Fruit fly (Drosophila melanogaster) whole organism, wandering third instar larva: ENCODE results near the gene CG1999.

Experiments used
- Abd-B ChIP-seq: fragments of >200 bp; optimal IDR thresholded peaks from 2 replicates; lab custom pipeline; 2017; ENCODE audit warnings: missing biosample characterization, missing genetic modification characterization
- CG9705 ChIP-seq: fragments of 200-800 bp; sonication (Bioruptor generic); optimal IDR thresholded peaks from 2 replicates; lab custom pipeline; 2018; ENCODE audit warnings: missing biosample characterization, mild to moderate bottlenecking, missing genetic modification characterization
- CrebA ChIP-seq: fragments of 200-800 bp; sonication (Bioruptor generic); optimal IDR thresholded peaks from 2 replicates; lab custom pipeline; 2016; ENCODE audit warnings: missing biosample characterization, mild to moderate bottlenecking, missing genetic modification characterization, borderline replicate concordance
- Dfd ChIP-seq: fragments of >200 bp; optimal IDR thresholded peaks from 2 replicates; lab custom pipeline; 2017; ENCODE audit warnings: missing biosample characterization, missing genetic modification characterization
- GATAd ChIP-seq: sonication (Bioruptor generic); optimal IDR thresholded peaks from 2 replicates; lab custom pipeline; 2016; ENCODE audit warnings: missing biosample characterization, missing genetic modification characterization
- HLH106 ChIP-seq: fragments of 200-800 bp; optimal IDR thresholded peaks from 3 replicates; lab custom pipeline; 2019; ENCODE audit warnings: missing biosample characterization, mild to moderate bottlenecking, missing genetic modification characterization, moderate library complexity
- Hnf4 ChIP-seq: fragments of 200-800 bp; sonication (Bioruptor generic); optimal IDR thresholded peaks from 2 replicates; lab custom pipeline; 2016; ENCODE audit warnings: missing biosample characterization, mild to moderate bottlenecking, missing genetic modification characterization
- Hr78 ChIP-seq: fragments of >200 bp; optimal IDR thresholded peaks from 2 replicates; lab custom pipeline; 2017; ENCODE audit warnings: missing biosample characterization, missing genetic modification characterization
- Hr83 ChIP-seq: fragments of 200-300 bp; sonication (Bioruptor generic); optimal IDR thresholded peaks from 2 replicates; lab custom pipeline; 2016; ENCODE audit warnings: missing biosample characterization, mild to moderate bottlenecking, missing genetic modification characterization, moderate library complexity; ENCODE audit not compliant: poor library complexity, severe bottlenecking
- Jra ChIP-seq: sonication (Bioruptor generic); optimal IDR thresholded peaks from 2 replicates; lab custom pipeline; 2016; ENCODE audit warnings: missing biosample characterization, missing genetic modification characterization
- Mio ChIP-seq: sonication (Bioruptor generic); optimal IDR thresholded peaks from 2 replicates; lab custom pipeline; 2016; ENCODE audit warnings: missing biosample characterization, missing genetic modification characterization
- Myc ChIP-seq: fragments of >200 bp; optimal IDR thresholded peaks from 2 replicates; lab custom pipeline; 2017
- N ChIP-seq: fragments of >200 bp; optimal IDR thresholded peaks from 2 replicates; lab custom pipeline; 2018; ENCODE audit warnings: missing biosample characterization, missing external identifiers, missing genetic modification characterization
- Rel ChIP-seq, 2 experiments: fragments of 200-800 bp; sonication (Bioruptor generic) in 1 of 2; optimal IDR thresholded peaks; 2 replicates in 1 of 2; 3 replicates in 1 of 2; lab custom pipeline; 2016 to 2019; ENCODE audit warnings: mild to moderate bottlenecking in 2 of 2, missing biosample characterization in 2 of 2, missing genetic modification characterization in 2 of 2, moderate library complexity in 1 of 2
- Sp1 ChIP-seq: fragments of 200-800 bp; sonication (Bioruptor generic); optimal IDR thresholded peaks from 3 replicates; lab custom pipeline; 2019; ENCODE audit warnings: missing biosample characterization, mild to moderate bottlenecking, missing genetic modification characterization, moderate library complexity
- Vsx2 ChIP-seq: fragments of 200-300, 225-300 bp; sonication (Bioruptor generic); optimal IDR thresholded peaks from 2 replicates; lab custom pipeline; 2018; ENCODE audit warnings: missing biosample characterization, missing genetic modification characterization; ENCODE audit not compliant: partially characterized antibody
- br ChIP-seq: fragments of 200-800 bp; sonication (Bioruptor generic); optimal IDR thresholded peaks from 2 replicates; lab custom pipeline; 2016; ENCODE audit warnings: missing biosample characterization, missing genetic modification characterization
- brk ChIP-seq: fragments of 200-800 bp; sonication (Bioruptor generic); optimal IDR thresholded peaks from 2 replicates; lab custom pipeline; 2016; ENCODE audit warnings: missing biosample characterization, mild to moderate bottlenecking, missing genetic modification characterization
- dl ChIP-seq, 2 experiments: fragments of 175-275, 200-275 bp in 1 of 2; fragments of 200-275 bp in 1 of 2; sonication (Bioruptor generic); optimal IDR thresholded peaks; lab custom pipeline; 2018; ENCODE audit warnings: mild to moderate bottlenecking in 2 of 2, missing biosample characterization in 2 of 2, missing genetic modification characterization in 2 of 2, moderate library complexity in 2 of 2; ENCODE audit not compliant: partially characterized antibody in 2 of 2, insufficient read depth in 1 of 2
- dmrt93B ChIP-seq: fragments of 200-800 bp; sonication (Bioruptor generic); optimal IDR thresholded peaks from 2 replicates; lab custom pipeline; 2018; ENCODE audit warnings: missing biosample characterization, mild to moderate bottlenecking, missing genetic modification characterization
- dsf ChIP-seq: sonication (Bioruptor generic); optimal IDR thresholded peaks from 2 replicates; lab custom pipeline; 2016; ENCODE audit warnings: missing biosample characterization, missing genetic modification characterization, borderline replicate concordance
- ey ChIP-seq: fragments of 200-800 bp; sonication (Bioruptor generic); optimal IDR thresholded peaks from 2 replicates; lab custom pipeline; 2016; ENCODE audit warnings: missing biosample characterization, missing genetic modification characterization
- foxo ChIP-seq, 2 experiments: fragments of 200-800 bp; sonication (Bioruptor generic); optimal IDR thresholded peaks; 2 replicates in 1 of 2; 3 replicates in 1 of 2; lab custom pipeline; 2016 to 2017; ENCODE audit warnings: missing biosample characterization in 2 of 2, missing genetic modification characterization in 2 of 2
- fru ChIP-seq: fragments of 200-800 bp; sonication (Bioruptor generic); optimal IDR thresholded peaks from 3 replicates; lab custom pipeline; 2016; ENCODE audit warnings: missing biosample characterization, mild to moderate bottlenecking, missing genetic modification characterization
- h ChIP-seq: fragments of 200-800 bp; sonication (Bioruptor generic); optimal IDR thresholded peaks from 3 replicates; lab custom pipeline; 2016; ENCODE audit warnings: missing biosample characterization, mild to moderate bottlenecking, missing genetic modification characterization
- pan ChIP-seq: fragments of >200 bp; optimal IDR thresholded peaks from 2 replicates; lab custom pipeline; 2017
- psq ChIP-seq: fragments of 200-800 bp; sonication (Bioruptor generic); optimal IDR thresholded peaks from 3 replicates; lab custom pipeline; 2017; ENCODE audit warnings: missing biosample characterization, mild to moderate bottlenecking, missing genetic modification characterization, moderate library complexity
- sage ChIP-seq: fragments of 200-800 bp; sonication (Bioruptor generic); optimal IDR thresholded peaks from 2 replicates; lab custom pipeline; 2016; ENCODE audit warnings: missing biosample characterization, mild to moderate bottlenecking, missing genetic modification characterization
- sv ChIP-seq: fragments of 200-800 bp; sonication (Bioruptor generic); optimal IDR thresholded peaks from 3 replicates; lab custom pipeline; 2016; ENCODE audit warnings: missing biosample characterization, missing genetic modification characterization
- woc ChIP-seq: sonication (Bioruptor generic); optimal IDR thresholded peaks from 2 replicates; lab custom pipeline; 2016; ENCODE audit warnings: missing biosample characterization, mild to moderate bottlenecking, missing genetic modification characterization

CG1999 gene

DNA sequence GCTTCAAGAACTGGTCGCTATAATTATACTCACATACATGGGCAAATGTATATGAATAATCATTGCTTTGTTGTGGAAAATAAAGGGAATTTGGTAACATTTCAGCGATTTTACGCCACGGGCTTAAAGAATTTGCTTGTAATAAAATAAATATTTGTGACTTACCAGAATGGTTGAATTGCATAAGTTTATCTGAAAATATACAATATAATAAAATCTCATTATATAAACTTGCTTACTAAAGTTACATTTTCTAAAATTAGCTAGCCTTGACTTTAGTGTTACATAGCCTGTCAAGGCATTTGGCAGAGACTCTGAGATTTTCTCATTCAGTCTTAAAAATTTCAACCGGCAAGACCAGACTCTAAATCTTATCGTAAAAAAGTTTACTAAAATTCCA lies at the start of gene CG1999:
TSS of gene CG1999 (plus strand) at position 301 of the 400 bp plus-strand sequence.
- TF ChIP-seq Vsx2 (GFP tag; lab: Kevin White, UChicago) = no peak
- no peak for TF ChIP-seq sv (GFP tag; lab: Kevin White, UChicago)
- TF ChIP-seq pan (lab: Kevin White, UChicago) = no peak
- no peak for TF ChIP-seq dsf
- no peak for TF ChIP-seq brk (GFP tag; lab: Kevin White, UChicago)
- no peak for TF ChIP-seq Sp1 (GFP tag; lab: Kevin White, UChicago)
- no peak for TF ChIP-seq CG9705 (GFP tag; lab: Kevin White, UChicago)
- no peak for TF ChIP-seq h (GFP tag; lab: Kevin White, UChicago)
- TF ChIP-seq CrebA (GFP tag; lab: Kevin White, UChicago) = no peak
- TF ChIP-seq sage (GFP tag; lab: Kevin White, UChicago) = no peak
- no peak for TF ChIP-seq Abd-B (GFP tag; lab: Kevin White, UChicago)
- TF ChIP-seq psq (GFP tag; lab: Kevin White, UChicago) = no peak
- no peak for TF ChIP-seq Hnf4
- TF ChIP-seq Hr78 (GFP tag; lab: Kevin White, UChicago) = no peak
- no peak for TF ChIP-seq br (GFP tag; lab: Kevin White, UChicago)
- TF ChIP-seq N (GFP tag; lab: Kevin White, UChicago) = no peak

DNA sequence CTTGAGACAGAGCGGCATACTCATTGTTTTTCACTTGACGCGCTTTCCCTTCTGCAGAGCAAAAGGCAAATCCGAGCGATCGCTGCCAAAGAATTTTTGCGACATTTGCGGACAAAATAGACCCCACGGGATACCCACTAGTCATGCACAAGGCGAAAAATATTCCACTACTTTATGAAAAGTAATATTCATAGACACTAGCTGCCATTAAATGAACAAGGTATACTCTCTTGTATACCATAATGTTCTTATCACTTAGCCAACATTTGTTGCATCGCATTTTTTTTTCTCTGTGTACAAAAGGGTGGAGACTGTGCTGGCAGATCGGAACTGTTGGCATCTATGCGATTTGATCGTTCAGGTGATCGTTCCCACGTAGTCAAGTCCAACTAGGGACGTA lies 46.2 kb upstream of the CG1999 start:
- no peak for TF ChIP-seq dmrt93B

DNA sequence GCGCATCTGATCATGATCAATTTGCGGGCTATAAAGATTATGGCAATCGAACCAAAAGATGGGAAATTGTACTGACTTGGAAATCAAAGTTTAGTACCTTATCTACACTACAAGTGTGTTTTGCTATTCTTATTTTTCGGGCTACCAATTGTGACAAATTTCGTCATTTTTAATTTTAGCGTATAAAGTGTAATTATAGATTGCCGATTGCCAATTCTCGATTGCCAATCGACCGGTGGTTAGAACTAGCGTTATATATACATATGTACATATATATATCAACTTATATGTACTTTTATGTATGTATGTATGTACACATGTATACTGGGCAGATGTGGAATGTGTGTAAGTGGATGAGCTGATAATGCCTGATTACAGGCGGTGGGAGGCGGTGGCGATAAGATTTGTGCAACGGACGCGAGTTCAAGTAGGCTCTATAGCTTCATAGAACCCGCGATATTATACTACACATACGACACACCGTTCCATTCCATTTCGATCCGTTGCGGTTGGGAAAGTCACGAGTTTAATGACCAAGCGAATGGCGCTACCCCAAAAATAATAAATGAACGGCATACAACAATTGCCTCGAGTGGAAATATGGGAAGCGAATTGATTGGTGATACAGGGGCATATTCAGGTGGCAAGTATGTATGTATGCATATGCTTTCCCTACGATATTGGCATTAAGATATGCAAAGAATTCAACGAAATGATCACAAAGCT lies 42.5 kb upstream of the CG1999 start:
- TF ChIP-seq Rel (GFP tag; optimal IDR thresholded peaks at IDR 0.05; lab: Kevin White, UChicago) = no peak
- peak; percentile 8 for TF ChIP-seq Rel (tag; optimal IDR thresholded peaks at IDR 0.05; lab: Kevin White, UChicago)
- TF ChIP-seq Abd-B (GFP tag; lab: Kevin White, UChicago) = no peak
- TF ChIP-seq HLH106 (tag; lab: Kevin White, UChicago) = no peak
- TF ChIP-seq Mio (GFP tag; lab: Kevin White, UChicago) = no peak
- no peak for TF ChIP-seq Jra (GFP tag; lab: Kevin White, UChicago)
- TF ChIP-seq GATAd (GFP tag; lab: Kevin White, UChicago) = no peak
- TF ChIP-seq Hr83 (GFP tag; lab: Kevin White, UChicago) = no peak
- TF ChIP-seq psq (GFP tag; lab: Kevin White, UChicago) = no peak
- TF ChIP-seq, all 38 proteins: peak for 1

DNA sequence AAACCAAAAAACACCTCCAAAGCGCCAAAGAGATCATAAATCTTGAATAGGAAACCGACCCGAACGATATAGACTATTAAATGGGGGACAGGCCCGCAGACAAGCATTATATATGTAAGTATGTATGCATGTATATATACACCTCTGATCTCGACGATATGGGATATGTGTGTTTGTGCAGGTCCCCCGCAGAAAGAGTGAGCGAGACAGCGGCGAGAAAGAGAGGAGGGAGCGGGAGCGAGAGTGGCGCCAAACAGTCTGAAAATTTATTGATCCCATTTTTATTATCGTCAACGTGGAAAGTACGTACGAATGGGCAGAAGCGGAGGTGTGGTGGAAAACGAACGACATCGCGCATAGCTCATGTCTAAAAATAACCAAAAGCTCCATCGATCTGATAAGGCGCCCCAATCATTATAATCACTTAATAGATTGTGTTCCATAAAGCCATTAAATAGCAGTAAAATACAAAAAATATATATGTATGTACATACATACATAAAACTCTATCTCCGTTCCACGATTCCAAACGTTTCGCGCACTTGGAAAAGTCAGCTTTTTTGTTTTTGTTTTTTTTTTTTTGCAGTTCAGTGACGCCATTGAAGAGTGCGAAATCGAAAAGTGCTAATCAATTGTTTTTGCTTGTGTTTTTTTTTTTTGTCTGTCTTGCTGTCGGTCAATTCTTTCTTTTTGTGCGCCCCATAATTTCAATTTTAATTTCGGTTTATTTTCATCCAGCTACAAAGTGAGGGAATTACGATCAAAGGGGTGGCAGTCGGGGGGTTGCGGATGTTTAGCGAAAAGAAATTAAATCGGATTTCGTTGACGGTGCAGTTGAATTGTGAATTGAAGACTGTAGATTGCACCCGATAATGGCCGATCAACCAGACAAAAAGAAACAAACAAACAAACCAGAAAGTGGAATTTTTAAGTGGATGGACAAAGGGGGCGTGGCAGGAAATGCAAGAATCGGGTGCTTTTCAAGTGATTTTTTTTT lies 41.1 kb upstream of the CG1999 start:
- TF ChIP-seq dsf = no peak
- TF ChIP-seq Rel (GFP tag; optimal IDR thresholded peaks at IDR 0.05; lab: Kevin White, UChicago) = no peak
- peak; percentile 41 for TF ChIP-seq Rel (tag; optimal IDR thresholded peaks at IDR 0.05; lab: Kevin White, UChicago)
- peak; percentile 23 for TF ChIP-seq br (GFP tag; lab: Kevin White, UChicago)
- TF ChIP-seq dmrt93B = no peak

DNA sequence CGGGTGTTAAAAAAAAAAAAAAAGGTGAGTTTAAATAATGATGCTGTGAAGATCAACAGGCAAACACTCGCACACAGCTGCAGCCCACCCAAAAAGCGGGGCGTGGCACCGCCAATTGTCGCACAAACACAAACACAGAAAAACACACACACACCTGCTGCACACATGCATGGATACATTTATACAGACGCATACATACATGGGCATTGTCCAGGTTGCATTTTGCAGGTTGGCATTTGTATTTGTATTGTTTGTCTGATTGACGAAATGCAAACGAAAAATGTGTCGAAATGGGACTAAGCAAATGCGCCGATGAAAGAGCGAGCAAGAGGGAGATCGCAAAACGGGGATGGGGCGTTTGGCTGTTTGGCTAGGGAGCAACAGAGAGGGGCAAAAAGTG lies 40.1 kb upstream of the CG1999 start:
- TF ChIP-seq GATAd (GFP tag; lab: Kevin White, UChicago) = no peak
- no peak for TF ChIP-seq pan (lab: Kevin White, UChicago)
- no peak for TF ChIP-seq Sp1 (GFP tag; lab: Kevin White, UChicago)
- TF ChIP-seq fru = no peak
- peak; percentile 87 for TF ChIP-seq psq (GFP tag; lab: Kevin White, UChicago)

DNA sequence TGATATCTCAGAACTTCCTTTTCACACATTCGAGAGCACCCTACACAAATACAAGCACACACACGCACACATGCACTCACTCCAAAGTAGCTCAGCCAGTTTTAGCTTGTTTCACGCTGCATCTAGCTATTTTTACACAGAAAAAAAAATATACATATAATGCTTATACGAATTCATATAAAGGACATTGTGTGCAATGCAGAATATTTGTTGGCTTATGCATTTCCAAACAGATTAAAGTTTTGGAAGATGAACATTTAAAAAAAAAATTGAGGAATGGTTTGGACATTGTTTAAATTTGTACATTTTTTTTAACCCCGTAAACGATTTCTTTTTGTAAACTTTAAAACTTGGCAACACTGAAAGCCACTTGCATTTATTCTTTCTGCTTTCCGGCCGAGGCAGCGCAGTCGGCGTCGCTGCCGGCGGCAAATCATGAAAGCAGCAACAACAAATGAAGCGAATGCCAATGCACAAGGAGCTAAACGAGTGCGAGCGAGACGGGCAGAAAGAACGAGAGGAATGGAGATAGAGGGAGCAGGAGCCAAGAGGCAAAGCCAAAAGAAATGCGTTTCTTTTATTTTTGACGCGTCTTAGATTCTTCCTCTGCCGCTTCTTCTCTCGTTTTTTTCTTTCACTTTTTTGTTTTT lies 39.4 kb upstream of the CG1999 start:
- TF ChIP-seq dmrt93B (peak; percentile 75), foxo (GFP tag; optimal IDR thresholded peaks at IDR 0.05; lab: Kevin White, UChicago) (peak in 1 of 2 experiments; percentile 89), woc (GFP tag; lab: Kevin White, UChicago) (peak; percentile 67), Abd-B (GFP tag; lab: Kevin White, UChicago) (no peak), Mio (GFP tag; lab: Kevin White, UChicago) (no peak), Vsx2 (GFP tag; lab: Kevin White, UChicago) (no peak), Myc (lab: Kevin White, UChicago) (peak; percentile 56), fru (peak; percentile 86), h (GFP tag; lab: Kevin White, UChicago) (peak; percentile 86), dl (GFP tag; optimal IDR thresholded peaks at IDR 0.05; lab: Kevin White, UChicago; ENCODE audit: insufficient read depth in 1 of 2, partially characterized antibody in 2 of 2) (no peak), dsf (peak; percentile 20), Hr78 (GFP tag; lab: Kevin White, UChicago) (no peak), sv (GFP tag; lab: Kevin White, UChicago) (peak; percentile 54), sage (GFP tag; lab: Kevin White, UChicago) (peak; percentile 44), brk (GFP tag; lab: Kevin White, UChicago) (no peak), psq (GFP tag; lab: Kevin White, UChicago) (peak; percentile 63), Rel (GFP tag; optimal IDR thresholded peaks at IDR 0.05; lab: Kevin White, UChicago) (no peak), Rel (tag; optimal IDR thresholded peaks at IDR 0.05; lab: Kevin White, UChicago) (no peak), Sp1 (GFP tag; lab: Kevin White, UChicago) (peak; percentile 86), ey (GFP tag; lab: Kevin White, UChicago) (peak; percentile 80), Dfd (GFP tag; lab: Kevin White, UChicago) (no peak), N (GFP tag; lab: Kevin White, UChicago) (no peak), CG9705 (GFP tag; lab: Kevin White, UChicago) (peak; percentile 64), br (GFP tag; lab: Kevin White, UChicago) (peak; percentile 82)
